Fruit fly (Drosophila melanogaster): Measurements from ENCODE around the gene Icmt.

Icmt gene

DNA sequence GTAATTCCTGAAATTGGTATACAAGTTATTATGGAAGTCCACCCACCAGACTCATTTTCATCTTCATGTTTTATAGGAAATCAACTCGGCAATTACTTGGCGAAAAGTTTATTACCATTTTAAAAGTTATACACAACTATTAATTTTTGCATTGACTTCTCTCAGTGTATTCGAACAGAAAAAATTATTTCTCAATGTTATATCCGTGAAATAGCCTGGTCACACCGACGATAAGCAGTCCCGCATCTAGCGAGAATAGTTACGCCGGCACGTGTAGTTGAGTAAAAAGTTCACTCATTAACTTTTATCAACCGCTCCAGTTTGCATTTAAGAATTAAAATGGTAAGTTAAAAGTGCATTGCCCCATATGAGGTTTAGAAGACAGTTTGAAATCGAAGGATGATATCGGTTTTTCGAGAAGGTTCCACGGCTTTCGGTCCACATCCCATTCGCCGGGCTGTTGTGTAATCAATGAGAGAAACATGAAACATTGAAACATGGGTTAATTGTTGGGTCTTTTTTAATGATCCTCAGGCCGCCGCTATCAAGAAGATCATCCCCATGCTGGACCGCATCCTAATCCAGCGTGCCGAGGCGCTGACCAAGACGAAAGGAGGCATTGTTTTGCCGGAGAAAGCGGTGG, 2.1 kb upstream of the Icmt start, which contains the start of gene CG11267 (continued):
- TF ChIP-seq HLH3B (GFP tag; IDR thresholded peaks at IDR 0.05) = peak; percentile 89
- peak; percentile 65 for TF ChIP-seq HLH54F (GFP tag; optimal IDR thresholded peaks at IDR 0.05)
- TF ChIP-seq sim (GFP tag; IDR thresholded peaks at IDR 0.05) = peak; percentile 82
- peak; percentile 74 for TF ChIP-seq CG13624 (GFP tag; optimal IDR thresholded peaks at IDR 0.05)
- peak; percentile 79 for TF ChIP-seq jumu (GFP tag; optimal IDR thresholded peaks at IDR 0.05)
- peak; percentile 67 for TF ChIP-seq Mad (GFP tag; optimal IDR thresholded peaks at IDR 0.05)
- no peak for TF ChIP-seq CG16813 (GFP tag; IDR thresholded peaks at IDR 0.05; ENCODE audit: partially characterized antibody)
- TF ChIP-seq ara (GFP tag; IDR thresholded peaks at IDR 0.05) = peak; percentile 83
- TF ChIP-seq pho (GFP tag; optimal IDR thresholded peaks at IDR 0.05) = peak; percentile 59
- no peak for TF ChIP-seq Kr (GFP tag; optimal IDR thresholded peaks at IDR 0.05)
- TF ChIP-seq fd96Cb (tag; optimal IDR thresholded peaks at IDR 0.05) = peak; percentile 85
- peak; percentile 75 for TF ChIP-seq mam (GFP tag; optimal IDR thresholded peaks at IDR 0.05)
- TF ChIP-seq hth (optimal IDR thresholded peaks at IDR 0.05) = no peak
- TF ChIP-seq CG8944 (GFP tag; optimal IDR thresholded peaks at IDR 0.05) = peak; percentile 75
- peak; percentile 66 for TF ChIP-seq trem (tag; optimal IDR thresholded peaks at IDR 0.05)
- peak; percentile 88 for TF ChIP-seq ken (GFP tag; IDR thresholded peaks at IDR 0.05)
- TF ChIP-seq pita (GFP tag; optimal IDR thresholded peaks at IDR 0.05) = no peak
- TF ChIP-seq slp2 (GFP tag; optimal IDR thresholded peaks at IDR 0.05) = peak; percentile 67
- TF ChIP-seq Dll (GFP tag; IDR thresholded peaks at IDR 0.05; ENCODE audit: partially characterized antibody) = no peak
- peak; percentile 62 for TF ChIP-seq CG32767 (GFP tag; IDR thresholded peaks at IDR 0.05)

DNA sequence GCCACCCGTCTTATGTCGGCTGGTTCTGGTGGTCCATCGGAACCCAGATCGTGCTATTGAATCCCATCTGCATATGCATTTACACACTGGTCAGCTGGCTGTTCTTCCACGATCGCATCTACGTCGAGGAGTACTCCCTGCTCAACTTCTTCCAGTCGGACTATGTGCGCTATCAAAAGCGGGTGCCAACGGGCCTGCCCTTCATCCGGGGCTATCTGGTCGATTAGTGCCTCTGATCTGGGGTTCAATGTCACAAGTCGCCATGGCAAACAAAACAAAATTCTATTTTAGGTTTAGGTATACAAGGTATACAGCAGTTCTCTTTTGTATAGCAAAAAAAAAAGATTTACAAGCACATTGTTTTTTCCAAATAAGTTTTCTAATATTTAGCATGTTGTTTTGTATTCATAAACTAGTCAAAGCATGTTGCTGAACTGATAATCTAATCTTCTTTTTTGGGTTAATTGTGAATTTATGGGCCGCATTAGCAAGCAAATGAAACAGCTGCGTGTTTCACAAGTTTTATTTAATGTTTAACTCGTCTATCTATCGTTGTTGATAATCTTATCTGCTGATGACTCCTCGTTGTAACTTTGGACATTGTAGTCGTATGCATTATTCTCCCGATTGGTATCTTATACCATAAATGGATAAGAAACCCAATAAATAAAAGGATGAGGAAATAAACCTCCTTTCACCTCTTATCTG, 1.3 kb downstream of the Icmt start:
- TF ChIP-seq sens-2 (GFP tag; IDR thresholded peaks at IDR 0.05) = no peak
- TF ChIP-seq Six4 (GFP tag; optimal IDR thresholded peaks at IDR 0.05) = no peak
- TF ChIP-seq eve (GFP tag; optimal IDR thresholded peaks at IDR 0.05) = peak in 1 of 2 experiments; percentile 78
- TF ChIP-seq NK7.1 (GFP tag; optimal IDR thresholded peaks at IDR 0.05) = no peak
- peak; percentile 88 for TF ChIP-seq CG34376 (GFP tag; optimal IDR thresholded peaks at IDR 0.05)
- peak; percentile 25 for TF ChIP-seq mirr (GFP tag; optimal IDR thresholded peaks at IDR 0.05)
- no peak for TF ChIP-seq wdn (GFP tag; IDR thresholded peaks at IDR 0.05)
- TF ChIP-seq exex (tag; optimal IDR thresholded peaks at IDR 0.05) = peak; percentile 74
- TF ChIP-seq CG9932 (GFP tag; IDR thresholded peaks at IDR 0.05) = no peak
- no peak for TF ChIP-seq dysf (GFP tag; IDR thresholded peaks at IDR 0.05)
- 0 out of 3 replicates have a peak, but pooled peaks have one; percentile 10 for TF ChIP-seq zfh1 (GFP tag; IDR thresholded peaks at IDR 0.05)
- no peak for TF ChIP-seq dmrt99B (tag; optimal IDR thresholded peaks at IDR 0.05)
- peak; percentile 44 for TF ChIP-seq sug (tag; optimal IDR thresholded peaks at IDR 0.05)
- no peak for TF ChIP-seq chif (GFP tag; optimal IDR thresholded peaks at IDR 0.05)
- no peak for TF ChIP-seq Blimp-1 (GFP tag; optimal IDR thresholded peaks at IDR 0.05)
- TF ChIP-seq ftz-f1 (GFP tag; optimal IDR thresholded peaks at IDR 0.05) = peak; percentile 64
- 0 out of 4 replicates have a peak, but pooled peaks have one; percentile 71 for TF ChIP-seq chinmo (GFP tag; IDR thresholded peaks at IDR 0.05; ENCODE audit: partially characterized antibody)
- no peak for TF ChIP-seq her (GFP tag; optimal IDR thresholded peaks at IDR 0.05)
- TF ChIP-seq CG16863 (GFP tag; optimal IDR thresholded peaks at IDR 0.05) = no peak
- TF ChIP-seq CG31441 (GFP tag; IDR thresholded peaks at IDR 0.05) = no peak
- TF ChIP-seq Sox102F (GFP tag; optimal IDR thresholded peaks at IDR 0.05) = no peak
- no peak for TF ChIP-seq grn (GFP tag; optimal IDR thresholded peaks at IDR 0.05)
- TF ChIP-seq CG10565 (GFP tag; optimal IDR thresholded peaks at IDR 0.05) = no peak
- TF ChIP-seq nmo (GFP tag; optimal IDR thresholded peaks at IDR 0.05) = no peak
- peak; percentile 40 for TF ChIP-seq abd-A (tag; optimal IDR thresholded peaks at IDR 0.05)
- no peak for TF ChIP-seq Mad (GFP tag; optimal IDR thresholded peaks at IDR 0.05)
- no peak for TF ChIP-seq ssp (GFP tag; IDR thresholded peaks at IDR 0.05)

Measured in whole organism, embryonic.